Fruit fly (Drosophila melanogaster): ENCODE measurements around the gene fru.

dm6 chr3R:18491902-18492301 lies 53.5 kb downstream of the fru start:
- no peak for TF ChIP-seq psq (optimal IDR thresholded peaks at IDR 0.05)
- TF ChIP-seq ttk (optimal IDR thresholded peaks at IDR 0.05): no peak
